Fruit fly (Drosophila melanogaster) whole organism, embryonic: ENCODE measurements around the gene CG11723.

Source experiments
- Ada2b ChIP-seq: fragments of 200-800 bp; sonication (Bioruptor generic); IDR thresholded peaks from 2 replicates; pipeline ENCODE4 v1.3.6; 2022; ENCODE audit warnings: missing biosample characterization, missing genetic modification characterization
- Bgb ChIP-seq: fragments of 200-800 bp; sonication (Bioruptor generic); IDR thresholded peaks from 2 replicates; pipeline ENCODE4 v1.3.6; 2022; ENCODE audit warnings: missing biosample characterization, missing genetic modification characterization; ENCODE audit not compliant: partially characterized antibody
- CG10654 ChIP-seq: fragments of 200-800 bp; sonication (Bioruptor generic); optimal IDR thresholded peaks from 2 replicates; lab custom pipeline; 2016; ENCODE audit warnings: missing biosample characterization, missing genetic modification characterization
- CG11560 ChIP-seq: fragments of 200-800 bp; sonication (Bioruptor generic); IDR thresholded peaks from 3 replicates; pipeline ENCODE4 v1.3.6; 2022; ENCODE audit warnings: missing biosample characterization, missing genetic modification characterization
- CG12155 ChIP-seq: fragments of 200-800 bp; sonication (Bioruptor generic); optimal IDR thresholded peaks from 3 replicates; lab custom pipeline; 2016; ENCODE audit warnings: missing biosample characterization, missing genetic modification characterization
- CG14014 ChIP-seq: fragments of 200-800 bp; sonication (Bioruptor generic); IDR thresholded peaks from 2 replicates; pipeline ENCODE4 v1.3.6; 2022; ENCODE audit warnings: missing biosample characterization, missing genetic modification characterization
- CG14860 ChIP-seq: fragments of 200-800 bp; sonication (Bioruptor generic); IDR thresholded peaks from 3 replicates; pipeline ENCODE4 v1.3.6; 2022; ENCODE audit warnings: missing biosample characterization, missing genetic modification characterization; ENCODE audit not compliant: partially characterized antibody
- CG1529 ChIP-seq: fragments of 200-800 bp; sonication (Bioruptor generic); optimal IDR thresholded peaks from 3 replicates; lab custom pipeline; 2018; ENCODE audit warnings: missing biosample characterization, missing genetic modification characterization
- CG15514 ChIP-seq: fragments of 200-800 bp; sonication (Bioruptor generic); optimal IDR thresholded peaks from 3 replicates; lab custom pipeline; 2017; ENCODE audit warnings: missing biosample characterization, missing genetic modification characterization, mild to moderate bottlenecking, moderate library complexity, missing genetic modification reagents
- CG1602 ChIP-seq: fragments of 200-800 bp; sonication (Bioruptor generic); optimal IDR thresholded peaks from 3 replicates; lab custom pipeline; 2016; ENCODE audit warnings: missing biosample characterization, missing genetic modification characterization
- CG16779 ChIP-seq: fragments of 200-800 bp; sonication (Bioruptor generic); IDR thresholded peaks from 2 replicates; pipeline ENCODE4 v1.3.6; 2022; ENCODE audit warnings: missing biosample characterization, missing genetic modification characterization
- CG17328 ChIP-seq: fragments of 200-800 bp; sonication (Bioruptor generic); IDR thresholded peaks from 2 replicates; pipeline ENCODE4 v1.3.6; 2022; ENCODE audit warnings: missing biosample characterization, missing genetic modification characterization
- CG17361 ChIP-seq: fragments of 200-800 bp; sonication (Bioruptor generic); IDR thresholded peaks from 3 replicates; pipeline ENCODE4 v1.3.6; 2022; ENCODE audit warnings: missing biosample characterization, missing genetic modification characterization
- CG2120 ChIP-seq: fragments of 200-800 bp; sonication (Bioruptor generic); optimal IDR thresholded peaks from 3 replicates; lab custom pipeline; 2016; ENCODE audit warnings: missing biosample characterization, missing genetic modification characterization
- CG30403 ChIP-seq: fragments of 200-800 bp; sonication (Bioruptor generic); optimal IDR thresholded peaks from 3 replicates; lab custom pipeline; 2016; ENCODE audit warnings: missing biosample characterization, missing genetic modification characterization
- CG5953 ChIP-seq: fragments of 200-800 bp; sonication (Bioruptor generic); IDR thresholded peaks from 2 replicates; pipeline ENCODE4 v1.3.6; 2022; ENCODE audit warnings: missing biosample characterization, missing genetic modification characterization
- CG6254 ChIP-seq: fragments of 200-800 bp; sonication (Bioruptor generic); optimal IDR thresholded peaks from 3 replicates; lab custom pipeline; 2017; ENCODE audit warnings: mild to moderate bottlenecking, missing biosample characterization, missing genetic modification reagents, missing genetic modification characterization
- CG7745 ChIP-seq: fragments of 200-800 bp; sonication (Bioruptor generic); optimal IDR thresholded peaks from 2 replicates; lab custom pipeline; 2018; ENCODE audit warnings: missing biosample characterization, mild to moderate bottlenecking, missing genetic modification characterization, moderate library complexity
- D ChIP-seq, 2 experiments: fragments of 200-800 bp in 1 of 2; fragments of >200 bp in 1 of 2; sonication (Bioruptor generic) in 1 of 2; optimal IDR thresholded peaks; 2 replicates in 1 of 2; 3 replicates in 1 of 2; lab custom pipeline; 2017; ENCODE audit warnings: mild to moderate bottlenecking in 1 of 2, missing biosample characterization in 1 of 2, missing genetic modification characterization in 1 of 2, missing genetic modification reagents in 1 of 2
- Dbx ChIP-seq: fragments of 200-800 bp; sonication (Bioruptor generic); IDR thresholded peaks from 3 replicates; pipeline ENCODE4 v1.3.6; 2022; ENCODE audit warnings: missing biosample characterization, missing genetic modification characterization
- Dek ChIP-seq: fragments of 200-800 bp; sonication (Bioruptor generic); optimal IDR thresholded peaks from 3 replicates; lab custom pipeline; 2019; ENCODE audit warnings: missing biosample characterization, mild to moderate bottlenecking, missing genetic modification characterization, moderate library complexity
- Dp ChIP-seq: fragments of 200-800 bp; sonication (Bioruptor generic); optimal IDR thresholded peaks from 2 replicates; lab custom pipeline; 2018; ENCODE audit warnings: missing biosample characterization, mild to moderate bottlenecking, missing genetic modification characterization, moderate library complexity
- Mad ChIP-seq: fragments of 200-800 bp; sonication (Bioruptor generic); optimal IDR thresholded peaks from 2 replicates; lab custom pipeline; 2016; ENCODE audit warnings: missing biosample characterization, missing genetic modification characterization
- Mrtf ChIP-seq: fragments of 200-800 bp; sonication (Bioruptor generic); IDR thresholded peaks from 3 replicates; pipeline ENCODE4 v1.3.6; 2022; ENCODE audit warnings: missing biosample characterization, missing genetic modification characterization
- Oli ChIP-seq: fragments of 200-800 bp; sonication (Bioruptor generic); optimal IDR thresholded peaks from 2 replicates; lab custom pipeline; 2018; ENCODE audit warnings: missing biosample characterization, mild to moderate bottlenecking, missing genetic modification characterization, moderate library complexity
- Trl ChIP-seq, 3 experiments: fragments of >200 bp in 2 of 3; fragments of 200-800 bp in 1 of 3; sonication (Bioruptor generic) in 1 of 3; optimal IDR thresholded peaks; 2 replicates in 1 of 3; 3 replicates in 2 of 3; lab custom pipeline; 2016 to 2017; ENCODE audit warnings: missing biosample characterization in 1 of 3, missing genetic modification characterization in 1 of 3
- caup ChIP-seq: fragments of 200-800 bp; sonication (Bioruptor generic); optimal IDR thresholded peaks from 3 replicates; lab custom pipeline; 2017; ENCODE audit warnings: missing biosample characterization, mild to moderate bottlenecking, missing genetic modification characterization, moderate library complexity; ENCODE audit not compliant: severe bottlenecking
- chn ChIP-seq: fragments of 200-800 bp; sonication (Bioruptor generic); optimal IDR thresholded peaks from 2 replicates; lab custom pipeline; 2016; ENCODE audit warnings: missing biosample characterization, missing genetic modification characterization
- eve ChIP-seq, 2 experiments: fragments of >200 bp; optimal IDR thresholded peaks; 2 replicates each; lab custom pipeline; 2017; ENCODE audit warnings: missing biosample characterization in 2 of 2, missing genetic modification characterization in 2 of 2
- ewg ChIP-seq: fragments of 200-800 bp; sonication (Bioruptor generic); optimal IDR thresholded peaks from 3 replicates; lab custom pipeline; 2017; ENCODE audit warnings: mild to moderate bottlenecking, missing biosample characterization, missing genetic modification reagents, missing genetic modification characterization
- fd102C ChIP-seq: fragments of 200-800 bp; sonication (Bioruptor generic); optimal IDR thresholded peaks from 2 replicates; lab custom pipeline; 2018; ENCODE audit warnings: missing biosample characterization, mild to moderate bottlenecking, missing genetic modification characterization, moderate library complexity
- gem ChIP-seq: fragments of 200-800 bp; sonication (Bioruptor generic); optimal IDR thresholded peaks from 2 replicates; lab custom pipeline; 2019; ENCODE audit warnings: missing biosample characterization, mild to moderate bottlenecking, missing genetic modification characterization, moderate library complexity
- grau ChIP-seq: fragments of 200-800 bp; optimal IDR thresholded peaks from 3 replicates; lab custom pipeline; 2019; ENCODE audit warnings: missing biosample characterization, mild to moderate bottlenecking, missing genetic modification characterization, moderate library complexity
- grn ChIP-seq: fragments of 200-800 bp; sonication (Bioruptor generic); optimal IDR thresholded peaks from 3 replicates; lab custom pipeline; 2017; ENCODE audit warnings: missing biosample characterization, missing genetic modification characterization
- kah ChIP-seq: fragments of 200-800 bp; sonication (Bioruptor generic); optimal IDR thresholded peaks from 2 replicates; lab custom pipeline; 2018; ENCODE audit warnings: missing biosample characterization, mild to moderate bottlenecking, missing genetic modification characterization
- nerfin-1 ChIP-seq: fragments of 200-800 bp; sonication (Bioruptor generic); optimal IDR thresholded peaks from 3 replicates; lab custom pipeline; 2019; ENCODE audit warnings: missing biosample characterization, mild to moderate bottlenecking, missing genetic modification characterization, moderate library complexity
- schlank ChIP-seq: fragments of 200-800 bp; sonication (Bioruptor generic); optimal IDR thresholded peaks from 2 replicates; lab custom pipeline; 2018; ENCODE audit warnings: missing biosample characterization, mild to moderate bottlenecking, missing genetic modification characterization
- wdn ChIP-seq: fragments of 200-800 bp; sonication (Bioruptor generic); IDR thresholded peaks from 2 replicates; pipeline ENCODE4 v1.3.6; 2022; ENCODE audit warnings: missing biosample characterization, missing genetic modification characterization
- yki ChIP-seq: fragments of >200 bp; optimal IDR thresholded peaks from 3 replicates; lab custom pipeline; 2018

CG11723 gene

dm6 chr2L:2178810-2179143 is 31.7 kb upstream of the CG11723 start:
- no peak for TF ChIP-seq CG1602
- peak; percentile 82 to 85 for TF ChIP-seq Trl (optimal IDR thresholded peaks at IDR 0.05; lab: Kevin White, UChicago)
- TF ChIP-seq Trl (GFP tag; optimal IDR thresholded peaks at IDR 0.05; lab: Kevin White, UChicago) = no peak
- TF ChIP-seq CG15514 (GFP tag; lab: Kevin White, UChicago) = no peak
- no peak for TF ChIP-seq CG14860 (GFP tag; lab: Robert Waterston, UW)
- peak; percentile 46; the same call in 1 of the 2 replicates for TF ChIP-seq wdn (GFP tag; lab: Robert Waterston, UW)
- peak; percentile 21; the same call in 1 of the 2 replicates for TF ChIP-seq Ada2b (GFP tag; lab: Robert Waterston, UW)
- TF ChIP-seq CG14014 (GFP tag; lab: Robert Waterston, UW) = 0 out of 2 replicates have a peak, but pooled peaks have one; percentile 4
- no peak for TF ChIP-seq fd102C (GFP tag; lab: Kevin White, UChicago)
- TF ChIP-seq Mad (GFP tag; lab: Kevin White, UChicago) = no peak
- TF ChIP-seq nerfin-1 (tag; lab: Kevin White, UChicago) = no peak
- TF ChIP-seq CG12155 (GFP tag; lab: Kevin White, UChicago) = no peak
- TF ChIP-seq yki (lab: Kevin White, UChicago) = peak; percentile 15
- peak; percentile 50 for TF ChIP-seq grn (GFP tag; lab: Kevin White, UChicago)
- peak; percentile 18 for TF ChIP-seq CG2120 (GFP tag; lab: Kevin White, UChicago)
- TF ChIP-seq CG1529 = no peak
- TF ChIP-seq Bgb (GFP tag; lab: Robert Waterston, UW) = 0 out of 2 replicates have a peak, but pooled peaks have one; percentile 5
- peak in 1 of 2 experiments; percentile 23 for TF ChIP-seq eve (GFP tag; optimal IDR thresholded peaks at IDR 0.05; lab: Kevin White, UChicago)
- 0 out of 2 replicates have a peak, but pooled peaks have one; percentile 20 for TF ChIP-seq CG5953 (GFP tag; lab: Robert Waterston, UW)
- TF ChIP-seq CG17328 (GFP tag; lab: Robert Waterston, UW) = no peak
- no peak for TF ChIP-seq Dbx (GFP tag; lab: Robert Waterston, UW)
- TF ChIP-seq kah = no peak
- TF ChIP-seq gem (tag; lab: Kevin White, UChicago) = no peak
- no peak for TF ChIP-seq Dek (tag; lab: Kevin White, UChicago)
- no peak for TF ChIP-seq CG17361 (GFP tag; lab: Robert Waterston, UW)
- TF ChIP-seq chn (GFP tag; lab: Kevin White, UChicago) = no peak
- TF ChIP-seq grau = peak; percentile 75
- TF ChIP-seq D (optimal IDR thresholded peaks at IDR 0.05; lab: Kevin White, UChicago) = no peak
- no peak for TF ChIP-seq D (GFP tag; optimal IDR thresholded peaks at IDR 0.05; lab: Kevin White, UChicago)
- no peak for TF ChIP-seq schlank (tag; lab: Kevin White, UChicago)
- TF ChIP-seq Dp (GFP tag; lab: Kevin White, UChicago) = no peak
- no peak for TF ChIP-seq CG16779 (GFP tag; lab: Robert Waterston, UW)
- TF ChIP-seq CG30403 = peak; percentile 4
- TF ChIP-seq ewg (GFP tag; lab: Kevin White, UChicago) = no peak
- no peak for TF ChIP-seq CG6254 (GFP tag; lab: Kevin White, UChicago)
- TF ChIP-seq caup (GFP tag; lab: Kevin White, UChicago) = no peak
- TF ChIP-seq CG10654 (GFP tag; lab: Kevin White, UChicago) = no peak
- peak; percentile 3 for TF ChIP-seq Oli (tag; lab: Kevin White, UChicago)
- no peak for TF ChIP-seq CG11560 (tag; lab: Robert Waterston, UW)
- TF ChIP-seq Mrtf = no peak
- no peak for TF ChIP-seq CG7745 (tag; lab: Kevin White, UChicago)
